Fruit fly (Drosophila melanogaster) whole organism, embryonic: ENCODE measurements around the gene thoc7.

Experiments used
- Aef1 ChIP-seq: fragments of 200-800 bp; sonication (Bioruptor generic); IDR thresholded peaks from 3 replicates; pipeline ENCODE4 v1.3.6; 2022; ENCODE audit warnings: missing biosample characterization, missing genetic modification characterization
- BEAF-32 ChIP-seq: fragments of 200-800 bp; sonication (Bioruptor generic); optimal IDR thresholded peaks from 3 replicates; lab custom pipeline; 2017; ENCODE audit warnings: missing biosample characterization, missing genetic modification characterization, mild to moderate bottlenecking, moderate library complexity, missing genetic modification reagents
- C15 ChIP-seq: fragments of 200-800 bp; sonication (Bioruptor generic); IDR thresholded peaks from 3 replicates; pipeline ENCODE4 v1.3.6; 2022; ENCODE audit warnings: missing biosample characterization, missing genetic modification characterization
- CG10267 ChIP-seq: fragments of 200-800 bp; sonication (Bioruptor generic); optimal IDR thresholded peaks from 2 replicates; lab custom pipeline; 2018; ENCODE audit warnings: missing biosample characterization, mild to moderate bottlenecking, missing genetic modification characterization, moderate library complexity
- CG11085 ChIP-seq: fragments of 200-800 bp; sonication (Bioruptor generic); IDR thresholded peaks from 2 replicates; pipeline ENCODE4 v1.3.6; 2022; ENCODE audit warnings: missing biosample characterization, missing genetic modification characterization
- CG12942 ChIP-seq: fragments of 200-800 bp; sonication (Bioruptor generic); optimal IDR thresholded peaks from 3 replicates; lab custom pipeline; 2016; ENCODE audit warnings: missing biosample characterization, missing genetic modification characterization
- CG14014 ChIP-seq: fragments of 200-800 bp; sonication (Bioruptor generic); IDR thresholded peaks from 2 replicates; pipeline ENCODE4 v1.3.6; 2022; ENCODE audit warnings: missing biosample characterization, missing genetic modification characterization
- CG14667 ChIP-seq: fragments of 200-800 bp; sonication (Bioruptor generic); IDR thresholded peaks from 2 replicates; pipeline ENCODE4 v1.3.6; 2022; ENCODE audit warnings: missing biosample characterization, missing genetic modification characterization
- CG14710 ChIP-seq: fragments of 200-800 bp; sonication (Bioruptor generic); optimal IDR thresholded peaks from 3 replicates; lab custom pipeline; 2019; ENCODE audit warnings: missing biosample characterization, mild to moderate bottlenecking, missing genetic modification characterization, moderate library complexity
- CG15269 ChIP-seq: fragments of 200-800 bp; sonication (Bioruptor generic); optimal IDR thresholded peaks from 2 replicates; lab custom pipeline; 2018; ENCODE audit warnings: missing biosample characterization, mild to moderate bottlenecking, missing genetic modification characterization, moderate library complexity
- CG15479 ChIP-seq: fragments of 200-800 bp; sonication (Bioruptor generic); optimal IDR thresholded peaks from 3 replicates; lab custom pipeline; 2019; ENCODE audit warnings: missing biosample characterization, mild to moderate bottlenecking, missing genetic modification characterization, moderate library complexity
- CG17186 ChIP-seq: fragments of 200-800 bp; sonication (Bioruptor generic); optimal IDR thresholded peaks from 3 replicates; lab custom pipeline; 2017; ENCODE audit warnings: missing biosample characterization, missing genetic modification reagents, missing genetic modification characterization
- CG17829 ChIP-seq: fragments of 200-800 bp; optimal IDR thresholded peaks from 2 replicates; lab custom pipeline; 2019; ENCODE audit warnings: missing biosample characterization, mild to moderate bottlenecking, missing genetic modification characterization, moderate library complexity
- CG18476 ChIP-seq: fragments of 200-800 bp; sonication (Bioruptor generic); optimal IDR thresholded peaks from 2 replicates; lab custom pipeline; 2016; ENCODE audit warnings: missing biosample characterization, mild to moderate bottlenecking, missing genetic modification characterization
- CG2202 ChIP-seq: fragments of 200-800 bp; sonication (Bioruptor generic); optimal IDR thresholded peaks from 2 replicates; lab custom pipeline; 2018; ENCODE audit warnings: missing biosample characterization, mild to moderate bottlenecking, missing genetic modification characterization
- CG6791 ChIP-seq: fragments of 200-800 bp; sonication (Bioruptor generic); IDR thresholded peaks from 3 replicates; pipeline ENCODE4 v1.3.6; 2022; ENCODE audit warnings: missing biosample characterization, missing genetic modification characterization; ENCODE audit not compliant: partially characterized antibody
- CG7745 ChIP-seq: fragments of 200-800 bp; sonication (Bioruptor generic); optimal IDR thresholded peaks from 2 replicates; lab custom pipeline; 2018; ENCODE audit warnings: missing biosample characterization, mild to moderate bottlenecking, missing genetic modification characterization, moderate library complexity
- CG7963 ChIP-seq: fragments of 200-800 bp; sonication (Bioruptor generic); IDR thresholded peaks from 3 replicates; pipeline ENCODE4 v1.3.6; 2022; ENCODE audit warnings: missing biosample characterization, missing genetic modification characterization; ENCODE audit not compliant: partially characterized antibody
- CG8944 ChIP-seq: fragments of 200-800 bp; sonication (Bioruptor generic); optimal IDR thresholded peaks from 3 replicates; lab custom pipeline; 2016; ENCODE audit warnings: missing biosample characterization, missing genetic modification characterization
- CG9609 ChIP-seq: fragments of 200-800 bp; sonication (Bioruptor generic); optimal IDR thresholded peaks from 3 replicates; lab custom pipeline; 2016; ENCODE audit warnings: missing biosample characterization, missing genetic modification characterization
- CG9797 ChIP-seq: fragments of 200-800 bp; sonication (Bioruptor generic); optimal IDR thresholded peaks from 3 replicates; lab custom pipeline; 2018; ENCODE audit warnings: missing biosample characterization, mild to moderate bottlenecking, missing genetic modification characterization
- GATAe ChIP-seq: fragments of 200-800 bp; sonication (Bioruptor generic); conservative IDR thresholded peaks from 2 replicates; pipeline ENCODE4 v1.3.6; 2022; ENCODE audit warnings: missing biosample characterization, missing genetic modification characterization
- Gug ChIP-seq: fragments of 200-800 bp; sonication (Bioruptor generic); IDR thresholded peaks from 4 replicates; pipeline ENCODE4 v1.3.6; 2022; ENCODE audit warnings: missing biosample characterization, missing genetic modification characterization
- HLH4C ChIP-seq: fragments of 200-800 bp; sonication (Bioruptor generic); IDR thresholded peaks from 3 replicates; pipeline ENCODE4 v1.3.6; 2022; ENCODE audit warnings: missing biosample characterization, missing genetic modification characterization; ENCODE audit not compliant: partially characterized antibody
- HLHmδ ChIP-seq: fragments of 200-800 bp; sonication (Bioruptor generic); optimal IDR thresholded peaks from 2 replicates; lab custom pipeline; 2018; ENCODE audit warnings: missing biosample characterization, mild to moderate bottlenecking, missing genetic modification characterization, moderate library complexity
- HmgZ ChIP-seq: fragments of 200-800 bp; sonication (Bioruptor generic); optimal IDR thresholded peaks from 2 replicates; lab custom pipeline; 2018; ENCODE audit warnings: missing biosample characterization, mild to moderate bottlenecking, missing genetic modification characterization
- Neu2 ChIP-seq: fragments of 200-800 bp; sonication (Bioruptor generic); optimal IDR thresholded peaks from 3 replicates; lab custom pipeline; 2016; ENCODE audit warnings: missing biosample characterization, missing genetic modification characterization, borderline replicate concordance
- Spps ChIP-seq: fragments of 200-800 bp; sonication (Bioruptor generic); optimal IDR thresholded peaks from 2 replicates; lab custom pipeline; 2018; ENCODE audit warnings: missing biosample characterization, mild to moderate bottlenecking, missing genetic modification characterization
- Sry-δ ChIP-seq: fragments of 200-800 bp; sonication (Bioruptor generic); optimal IDR thresholded peaks from 2 replicates; lab custom pipeline; 2016; ENCODE audit warnings: missing biosample characterization, missing genetic modification characterization
- ab ChIP-seq: fragments of 200-800 bp; sonication (Bioruptor generic); optimal IDR thresholded peaks from 2 replicates; lab custom pipeline; 2016; ENCODE audit warnings: missing biosample characterization, missing genetic modification characterization
- ara ChIP-seq: fragments of 200-800 bp; sonication (Bioruptor generic); IDR thresholded peaks from 2 replicates; pipeline ENCODE4 v1.3.6; 2022; ENCODE audit warnings: missing biosample characterization, missing genetic modification characterization
- br ChIP-seq: fragments of >200 bp; optimal IDR thresholded peaks from 2 replicates; lab custom pipeline; 2017
- croc ChIP-seq: fragments of 200-800 bp; sonication (Bioruptor generic); conservative IDR thresholded peaks from 3 replicates; pipeline ENCODE4 v1.3.6; 2022; ENCODE audit warnings: missing biosample characterization, missing genetic modification characterization
- dysf ChIP-seq: fragments of 200-800 bp; sonication (Bioruptor generic); IDR thresholded peaks from 3 replicates; pipeline ENCODE4 v1.3.6; 2022; ENCODE audit warnings: missing biosample characterization, missing genetic modification characterization
- eyg ChIP-seq: fragments of 200-800 bp; sonication (Bioruptor generic); optimal IDR thresholded peaks from 3 replicates; lab custom pipeline; 2016; ENCODE audit warnings: missing biosample characterization, missing genetic modification characterization
- gce ChIP-seq: fragments of 200-800 bp; sonication (Bioruptor generic); IDR thresholded peaks from 3 replicates; pipeline ENCODE4 v1.3.6; 2022; ENCODE audit warnings: missing biosample characterization, missing genetic modification characterization
- gcm ChIP-seq: fragments of 200-800 bp; sonication (Bioruptor generic); optimal IDR thresholded peaks from 2 replicates; lab custom pipeline; 2019; ENCODE audit warnings: missing biosample characterization, mild to moderate bottlenecking, missing genetic modification characterization, moderate library complexity
- ham ChIP-seq: fragments of 200-800 bp; sonication (Bioruptor generic); IDR thresholded peaks from 2 replicates; pipeline ENCODE4 v1.3.6; 2022; ENCODE audit warnings: missing biosample characterization, missing genetic modification characterization
- jumu ChIP-seq: fragments of 200-800 bp; sonication (Bioruptor generic); optimal IDR thresholded peaks from 3 replicates; lab custom pipeline; 2016; ENCODE audit warnings: missing biosample characterization, missing genetic modification characterization
- ken ChIP-seq: fragments of 200-800 bp; sonication (Bioruptor generic); IDR thresholded peaks from 3 replicates; pipeline ENCODE4 v1.3.6; 2022; ENCODE audit warnings: missing biosample characterization, missing genetic modification characterization
- kni ChIP-seq: fragments of 200-800 bp; sonication (Bioruptor generic); optimal IDR thresholded peaks from 3 replicates; lab custom pipeline; 2017; ENCODE audit warnings: mild to moderate bottlenecking, missing biosample characterization, missing genetic modification reagents, missing genetic modification characterization
- knrl ChIP-seq: fragments of 200-800 bp; sonication (Bioruptor generic); IDR thresholded peaks from 3 replicates; pipeline ENCODE4 v1.3.6; 2022; ENCODE audit warnings: missing biosample characterization, missing genetic modification characterization; ENCODE audit not compliant: partially characterized antibody
- nerfin-1 ChIP-seq: fragments of 200-800 bp; sonication (Bioruptor generic); optimal IDR thresholded peaks from 3 replicates; lab custom pipeline; 2019; ENCODE audit warnings: missing biosample characterization, mild to moderate bottlenecking, missing genetic modification characterization, moderate library complexity
- nerfin-2 ChIP-seq: fragments of 200-800 bp; sonication (Bioruptor generic); IDR thresholded peaks from 2 replicates; pipeline ENCODE4 v1.3.6; 2022; ENCODE audit warnings: missing biosample characterization, missing genetic modification characterization; ENCODE audit not compliant: partially characterized antibody
- psq ChIP-seq: fragments of 200-800 bp; sonication (Bioruptor generic); optimal IDR thresholded peaks from 2 replicates; lab custom pipeline; 2017; ENCODE audit warnings: missing biosample characterization, missing genetic modification characterization
- shn ChIP-seq: fragments of 200-800 bp; sonication (Bioruptor generic); optimal IDR thresholded peaks from 3 replicates; lab custom pipeline; 2016; ENCODE audit warnings: missing biosample characterization, missing genetic modification characterization
- slbo ChIP-seq: fragments of 200-800 bp; sonication (Bioruptor generic); IDR thresholded peaks from 2 replicates; pipeline ENCODE4 v1.3.6; 2022; ENCODE audit warnings: missing biosample characterization, missing genetic modification characterization
- sr ChIP-seq: fragments of 200-800 bp; sonication (Bioruptor generic); IDR thresholded peaks from 3 replicates; pipeline ENCODE4 v1.3.6; 2022; ENCODE audit warnings: missing biosample characterization, missing genetic modification characterization
- tap ChIP-seq: fragments of 200-800 bp; optimal IDR thresholded peaks from 3 replicates; lab custom pipeline; 2019; ENCODE audit warnings: missing biosample characterization, mild to moderate bottlenecking, missing genetic modification characterization, moderate library complexity
- wek ChIP-seq: fragments of 200-800 bp; sonication (Bioruptor generic); optimal IDR thresholded peaks from 3 replicates; lab custom pipeline; 2018; ENCODE audit warnings: missing biosample characterization, mild to moderate bottlenecking, missing genetic modification characterization, moderate library complexity
- z ChIP-seq: fragments of 200-800 bp; sonication (Bioruptor generic); IDR thresholded peaks from 3 replicates; pipeline ENCODE4 v1.3.6; 2022; ENCODE audit warnings: missing biosample characterization, missing genetic modification characterization

Gene thoc7

dm6 chr3L:177938-178337, 34.5 kb downstream of the thoc7 start (continued):
- TF ChIP-seq CG9609 (GFP tag; lab: Kevin White, UChicago) (no peak), jumu (GFP tag; lab: Kevin White, UChicago) (no peak), GATAe (GFP tag; lab: Robert Waterston, UW) (no peak), CG8944 (GFP tag; lab: Kevin White, UChicago) (no peak), Neu2 (GFP tag; lab: Kevin White, UChicago) (no peak), CG7963 (GFP tag; lab: Robert Waterston, UW) (peak; percentile 29; the same call in 1 of the 3 replicates), CG17829 (tag; lab: Kevin White, UChicago) (no peak), HLHmδ (no peak), gce (GFP tag; lab: Robert Waterston, UW) (no peak), CG15269 (tag; lab: Kevin White, UChicago) (no peak), Gug (no peak), kni (no peak), ken (0 out of 3 replicates have a peak, but pooled peaks have one; percentile 10), HLH4C (GFP tag; lab: Robert Waterston, UW) (0 out of 3 replicates have a peak, but pooled peaks have one; percentile 21), CG6791 (GFP tag; lab: Robert Waterston, UW) (peak; percentile 59; the same call in 1 of the 3 replicates), CG15479 (GFP tag; lab: Kevin White, UChicago) (no peak), CG9797 (no peak), ara (GFP tag; lab: Robert Waterston, UW) (no peak), C15 (GFP tag; lab: Robert Waterston, UW) (no peak), CG17186 (GFP tag; lab: Kevin White, UChicago) (no peak), Aef1 (GFP tag; lab: Robert Waterston, UW) (no peak), nerfin-1 (tag; lab: Kevin White, UChicago) (no peak), eyg (GFP tag; lab: Kevin White, UChicago) (no peak), croc (GFP tag; lab: Robert Waterston, UW) (no peak), CG14667 (GFP tag; lab: Robert Waterston, UW) (no peak), tap (tag; lab: Kevin White, UChicago) (no peak), CG14014 (no peak), Spps (tag; lab: Kevin White, UChicago) (no peak), psq (no peak), ab (no peak), CG12942 (GFP tag; lab: Kevin White, UChicago) (no peak), slbo (GFP tag; lab: Robert Waterston, UW) (no peak), CG2202 (tag; lab: Kevin White, UChicago) (no peak), dysf (GFP tag; lab: Robert Waterston, UW) (no peak), CG10267 (no peak), CG7745 (no peak), gcm (GFP tag; lab: Kevin White, UChicago) (peak; percentile 29), ham (no peak), CG18476 (GFP tag; lab: Kevin White, UChicago) (no peak), br (lab: Kevin White, UChicago) (no peak), BEAF-32 (peak; percentile 40), z (GFP tag; lab: Robert Waterston, UW) (no peak), shn (GFP tag; lab: Kevin White, UChicago) (no peak), CG11085 (no peak), Sry-δ (peak; percentile 7), nerfin-2 (GFP tag; lab: Robert Waterston, UW) (no peak), wek (GFP tag; lab: Kevin White, UChicago) (no peak), HmgZ (no peak), knrl (peak; percentile 37; the same call in 1 of the 3 replicates), CG14710 (no peak), sr (GFP tag; lab: Robert Waterston, UW) (0 out of 3 replicates have a peak, but pooled peaks have one; percentile 10)
